Fruit fly (Drosophila melanogaster) whole organism, embryonic: ENCODE data around the gene Ca-Ma2d.
A peak's percentile ranks its signal among the peaks of the same experiment; 100 is the strongest.

Experiments
- Atf6 ChIP-seq: fragments of 200-800 bp; sonication (Bioruptor generic); IDR thresholded peaks from 2 replicates; pipeline ENCODE4 v1.3.6; 2022; ENCODE audit warnings: missing biosample characterization, missing genetic modification characterization
- Bteb2 ChIP-seq: fragments of 200-800 bp; sonication (Bioruptor generic); optimal IDR thresholded peaks from 2 replicates; lab custom pipeline; 2016; ENCODE audit warnings: missing biosample characterization, missing genetic modification characterization
- CG11085 ChIP-seq: fragments of 200-800 bp; sonication (Bioruptor generic); IDR thresholded peaks from 2 replicates; pipeline ENCODE4 v1.3.6; 2022; ENCODE audit warnings: missing biosample characterization, missing genetic modification characterization
- CG11504 ChIP-seq: fragments of 200-800 bp; sonication (Bioruptor generic); optimal IDR thresholded peaks from 3 replicates; lab custom pipeline; 2019; ENCODE audit warnings: missing biosample characterization, mild to moderate bottlenecking, missing genetic modification characterization, moderate library complexity
- CG11723 ChIP-seq: fragments of 200-800 bp; sonication (Bioruptor generic); optimal IDR thresholded peaks from 2 replicates; lab custom pipeline; 2017; ENCODE audit warnings: missing biosample characterization, mild to moderate bottlenecking, missing genetic modification characterization
- CG14667 ChIP-seq: fragments of 200-800 bp; sonication (Bioruptor generic); IDR thresholded peaks from 2 replicates; pipeline ENCODE4 v1.3.6; 2022; ENCODE audit warnings: missing biosample characterization, missing genetic modification characterization
- CG15073 ChIP-seq: fragments of 200-800 bp; sonication (Bioruptor generic); optimal IDR thresholded peaks from 2 replicates; lab custom pipeline; 2016; ENCODE audit warnings: missing biosample characterization, missing genetic modification characterization
- CG15479 ChIP-seq: fragments of 200-800 bp; sonication (Bioruptor generic); optimal IDR thresholded peaks from 3 replicates; lab custom pipeline; 2019; ENCODE audit warnings: missing biosample characterization, mild to moderate bottlenecking, missing genetic modification characterization, moderate library complexity
- CG1647 ChIP-seq: fragments of 200-800 bp; sonication (Bioruptor generic); optimal IDR thresholded peaks from 3 replicates; lab custom pipeline; 2016; ENCODE audit warnings: missing biosample characterization, missing genetic modification characterization
- CG16779 ChIP-seq: fragments of 200-800 bp; sonication (Bioruptor generic); IDR thresholded peaks from 2 replicates; pipeline ENCODE4 v1.3.6; 2022; ENCODE audit warnings: missing biosample characterization, missing genetic modification characterization
- CG16813 ChIP-seq: fragments of 200-800 bp; sonication (Bioruptor generic); IDR thresholded peaks from 3 replicates; pipeline ENCODE4 v1.3.6; 2022; ENCODE audit warnings: missing biosample characterization, missing genetic modification characterization; ENCODE audit not compliant: partially characterized antibody
- CG16815 ChIP-seq: fragments of 200-800 bp; sonication (Bioruptor generic); optimal IDR thresholded peaks from 3 replicates; lab custom pipeline; 2017; ENCODE audit warnings: missing biosample characterization, mild to moderate bottlenecking, missing genetic modification characterization
- CG18011 ChIP-seq: fragments of 200-800 bp; sonication (Bioruptor generic); optimal IDR thresholded peaks from 2 replicates; lab custom pipeline; 2017; ENCODE audit warnings: missing biosample characterization, missing genetic modification characterization, mild to moderate bottlenecking, moderate library complexity, missing genotype
- CG18262 ChIP-seq: fragments of 200-800 bp; optimal IDR thresholded peaks from 3 replicates; lab custom pipeline; 2019; ENCODE audit warnings: missing biosample characterization, mild to moderate bottlenecking, missing genetic modification characterization, moderate library complexity
- CG1832 ChIP-seq: fragments of 200-800 bp; sonication (Bioruptor generic); optimal IDR thresholded peaks from 2 replicates; lab custom pipeline; 2017; ENCODE audit warnings: missing biosample characterization, mild to moderate bottlenecking, missing genetic modification characterization, inconsistent platforms
- CG2199 ChIP-seq: fragments of 200-800 bp; sonication (Bioruptor generic); IDR thresholded peaks from 3 replicates; pipeline ENCODE4 v1.3.6; 2022; ENCODE audit warnings: missing biosample characterization, missing genetic modification characterization
- CG30020 ChIP-seq: fragments of 200-800 bp; optimal IDR thresholded peaks from 2 replicates; lab custom pipeline; 2019; ENCODE audit warnings: missing biosample characterization, mild to moderate bottlenecking, missing genetic modification characterization, moderate library complexity
- CG33213 ChIP-seq: fragments of 200-800 bp; sonication (Bioruptor generic); optimal IDR thresholded peaks from 3 replicates; lab custom pipeline; 2016; ENCODE audit warnings: missing biosample characterization, missing genetic modification characterization
- CG34422 ChIP-seq: fragments of 200-800 bp; sonication (Bioruptor generic); IDR thresholded peaks from 3 replicates; pipeline ENCODE4 v1.3.6; 2022; ENCODE audit warnings: missing biosample characterization, missing genetic modification characterization
- CG5953 ChIP-seq: fragments of 200-800 bp; sonication (Bioruptor generic); IDR thresholded peaks from 2 replicates; pipeline ENCODE4 v1.3.6; 2022; ENCODE audit warnings: missing biosample characterization, missing genetic modification characterization
- CG6272 ChIP-seq: fragments of 200-800 bp; sonication (Bioruptor generic); IDR thresholded peaks from 2 replicates; pipeline ENCODE4 v1.3.6; 2022; ENCODE audit warnings: missing biosample characterization, missing genetic modification characterization
- CG8388 ChIP-seq: fragments of 200-800 bp; sonication (Bioruptor generic); optimal IDR thresholded peaks from 2 replicates; lab custom pipeline; 2019; ENCODE audit warnings: missing biosample characterization, mild to moderate bottlenecking, missing genetic modification characterization, moderate library complexity
- CG8765 ChIP-seq: fragments of 200-800 bp; sonication (Bioruptor generic); IDR thresholded peaks from 2 replicates; pipeline ENCODE4 v1.3.6; 2022; ENCODE audit warnings: missing biosample characterization, missing genetic modification characterization
- CG8924 ChIP-seq: fragments of 200-800 bp; optimal IDR thresholded peaks from 3 replicates; lab custom pipeline; 2019; ENCODE audit warnings: missing biosample characterization, mild to moderate bottlenecking, missing genetic modification characterization, moderate library complexity
- CG8944 ChIP-seq: fragments of 200-800 bp; sonication (Bioruptor generic); optimal IDR thresholded peaks from 3 replicates; lab custom pipeline; 2016; ENCODE audit warnings: missing biosample characterization, missing genetic modification characterization
- CoRest ChIP-seq: fragments of 200-800 bp; sonication (Bioruptor generic); optimal IDR thresholded peaks from 3 replicates; lab custom pipeline; 2018; ENCODE audit warnings: missing biosample characterization, mild to moderate bottlenecking, missing genetic modification characterization, moderate library complexity
- D ChIP-seq, 2 experiments: fragments of 200-800 bp in 1 of 2; fragments of >200 bp in 1 of 2; sonication (Bioruptor generic) in 1 of 2; optimal IDR thresholded peaks; 2 replicates in 1 of 2; 3 replicates in 1 of 2; lab custom pipeline; 2017; ENCODE audit warnings: mild to moderate bottlenecking in 1 of 2, missing biosample characterization in 1 of 2, missing genetic modification characterization in 1 of 2, missing genetic modification reagents in 1 of 2
- Dref ChIP-seq: fragments of 200-800 bp; sonication (Bioruptor generic); IDR thresholded peaks from 2 replicates; pipeline ENCODE4 v1.3.6; 2022; ENCODE audit warnings: missing biosample characterization, missing genetic modification characterization
- HmgZ ChIP-seq: fragments of 200-800 bp; sonication (Bioruptor generic); optimal IDR thresholded peaks from 2 replicates; lab custom pipeline; 2018; ENCODE audit warnings: missing biosample characterization, mild to moderate bottlenecking, missing genetic modification characterization
- NFAT ChIP-seq: fragments of 200-800 bp; sonication (Bioruptor generic); IDR thresholded peaks from 2 replicates; pipeline ENCODE4 v1.3.6; 2022; ENCODE audit warnings: missing biosample characterization, missing genetic modification characterization
- NK7.1 ChIP-seq: fragments of 200-800 bp; sonication (Bioruptor generic); optimal IDR thresholded peaks from 3 replicates; lab custom pipeline; 2016; ENCODE audit warnings: missing biosample characterization, missing genetic modification characterization
- NfI ChIP-seq: fragments of 200-800 bp; sonication (Bioruptor generic); optimal IDR thresholded peaks from 3 replicates; lab custom pipeline; 2018; ENCODE audit warnings: missing biosample characterization, mild to moderate bottlenecking, missing genetic modification characterization, moderate library complexity
- PHDP ChIP-seq: fragments of 200-800 bp; sonication (Bioruptor generic); optimal IDR thresholded peaks from 3 replicates; lab custom pipeline; 2018; ENCODE audit warnings: missing biosample characterization, mild to moderate bottlenecking, missing genetic modification characterization, moderate library complexity
- Ravus ChIP-seq: fragments of 200-800 bp; sonication (Bioruptor generic); IDR thresholded peaks from 2 replicates; pipeline ENCODE4 v1.3.6; 2022; ENCODE audit warnings: missing biosample characterization, missing genetic modification characterization
- Scr ChIP-seq: fragments of 200-800 bp; sonication (Bioruptor generic); IDR thresholded peaks from 2 replicates; pipeline ENCODE4 v1.3.6; 2022; ENCODE audit warnings: missing biosample characterization, missing genetic modification characterization; ENCODE audit not compliant: partially characterized antibody
- ara ChIP-seq: fragments of 200-800 bp; sonication (Bioruptor generic); IDR thresholded peaks from 2 replicates; pipeline ENCODE4 v1.3.6; 2022; ENCODE audit warnings: missing biosample characterization, missing genetic modification characterization
- crol ChIP-seq: fragments of 200-800 bp; sonication (Bioruptor generic); IDR thresholded peaks from 2 replicates; pipeline ENCODE4 v1.3.6; 2022; ENCODE audit warnings: missing biosample characterization, missing genetic modification characterization
- dmrt11E ChIP-seq: fragments of 200-800 bp; sonication (Bioruptor generic); optimal IDR thresholded peaks from 3 replicates; lab custom pipeline; 2018; ENCODE audit warnings: missing biosample characterization, mild to moderate bottlenecking, missing genetic modification characterization, moderate library complexity
- ewg ChIP-seq: fragments of 200-800 bp; sonication (Bioruptor generic); optimal IDR thresholded peaks from 3 replicates; lab custom pipeline; 2017; ENCODE audit warnings: mild to moderate bottlenecking, missing biosample characterization, missing genetic modification reagents, missing genetic modification characterization
- hbn ChIP-seq: fragments of 200-800 bp; sonication (Bioruptor generic); IDR thresholded peaks from 2 replicates; pipeline ENCODE4 v1.3.6; 2022; ENCODE audit warnings: missing biosample characterization, missing genetic modification characterization; ENCODE audit not compliant: partially characterized antibody
- knrl ChIP-seq: fragments of 200-800 bp; sonication (Bioruptor generic); IDR thresholded peaks from 3 replicates; pipeline ENCODE4 v1.3.6; 2022; ENCODE audit warnings: missing biosample characterization, missing genetic modification characterization; ENCODE audit not compliant: partially characterized antibody
- pb ChIP-seq: fragments of 200-800 bp; sonication (Bioruptor generic); optimal IDR thresholded peaks from 3 replicates; lab custom pipeline; 2016; ENCODE audit warnings: missing biosample characterization, missing genetic modification characterization
- repo ChIP-seq: fragments of 200-800 bp; sonication (Bioruptor generic); optimal IDR thresholded peaks from 2 replicates; lab custom pipeline; 2016; ENCODE audit warnings: missing biosample characterization, missing genetic modification characterization
- sd ChIP-seq: fragments of 200-800 bp; sonication (Bioruptor generic); optimal IDR thresholded peaks from 3 replicates; lab custom pipeline; 2018; ENCODE audit warnings: missing biosample characterization, mild to moderate bottlenecking, missing genetic modification characterization, moderate library complexity
- sens ChIP-seq: fragments of 200-800 bp; sonication (Bioruptor generic); peaks from one replicate; lab custom pipeline; 2016; ENCODE audit warnings: missing biosample characterization, missing genetic modification characterization
- sob ChIP-seq: fragments of 200-800 bp; sonication (Bioruptor generic); IDR thresholded peaks from 2 replicates; pipeline ENCODE4 v1.3.6; 2022; ENCODE audit warnings: missing biosample characterization, missing genetic modification characterization
- stwl ChIP-seq: fragments of 200-800 bp; sonication (Bioruptor generic); optimal IDR thresholded peaks from 3 replicates; lab custom pipeline; 2018; ENCODE audit warnings: missing biosample characterization, mild to moderate bottlenecking, missing genetic modification characterization, moderate library complexity
- sug ChIP-seq: fragments of 200-800 bp; optimal IDR thresholded peaks from 2 replicates; lab custom pipeline; 2019; ENCODE audit warnings: missing biosample characterization, mild to moderate bottlenecking, missing genetic modification characterization, moderate library complexity
- vfl ChIP-seq: fragments of 200-800 bp; sonication (Bioruptor generic); optimal IDR thresholded peaks from 2 replicates; lab custom pipeline; 2016; ENCODE audit warnings: missing biosample characterization, missing genetic modification characterization
- wdn ChIP-seq: fragments of 200-800 bp; sonication (Bioruptor generic); IDR thresholded peaks from 2 replicates; pipeline ENCODE4 v1.3.6; 2022; ENCODE audit warnings: missing biosample characterization, missing genetic modification characterization

The Ca-Ma2d gene

dm6 chr2L:16261576-16262217 lies 30.4 kb downstream of the Ca-Ma2d start, which contains the start of the genes twe and CG4935 (continued):
- TF ChIP-seq wdn (GFP tag; lab: Robert Waterston, UW), result no peak
- TF ChIP-seq vfl (GFP tag; lab: Kevin White, UChicago), result no peak
- TF ChIP-seq hbn, result no peak
- TF ChIP-seq HmgZ, result peak; percentile 1
- TF ChIP-seq CG8924, result peak; percentile 27
- no peak for TF ChIP-seq repo
- no peak for TF ChIP-seq CG8765 (GFP tag; lab: Robert Waterston, UW)
- no peak for TF ChIP-seq NFAT (GFP tag; lab: Robert Waterston, UW)
- TF ChIP-seq NfI, result no peak
- no peak for TF ChIP-seq knrl (GFP tag; lab: Robert Waterston, UW)
- TF ChIP-seq CG8944, result no peak
- no peak for TF ChIP-seq CG18262
- TF ChIP-seq ewg (GFP tag; lab: Kevin White, UChicago), result peak; percentile 22
- TF ChIP-seq CG16815, result no peak
- TF ChIP-seq CG8388 (GFP tag; lab: Kevin White, UChicago), result peak; percentile 30
- TF ChIP-seq sug (tag; lab: Kevin White, UChicago), result no peak
- TF ChIP-seq CG11504, result no peak
- TF ChIP-seq Bteb2 (GFP tag; lab: Kevin White, UChicago), result no peak
- TF ChIP-seq CoRest (tag; lab: Kevin White, UChicago), result peak; percentile 59
- no peak for TF ChIP-seq sens
- no peak for TF ChIP-seq ara (GFP tag; lab: Robert Waterston, UW)

dm6 chr2L:16263723-16264122 lies 32.4 kb downstream of the Ca-Ma2d start:
- no peak for TF ChIP-seq CG1647
- no peak for TF ChIP-seq CG16813 (GFP tag; lab: Robert Waterston, UW)
- no peak for TF ChIP-seq CG14667 (GFP tag; lab: Robert Waterston, UW)
- no peak for TF ChIP-seq PHDP (tag; lab: Kevin White, UChicago)
- peak; percentile 32; the same call in 1 of the 2 replicates for TF ChIP-seq CG16779 (GFP tag; lab: Robert Waterston, UW)
- TF ChIP-seq ewg (GFP tag; lab: Kevin White, UChicago), result peak; percentile 19
- TF ChIP-seq CG11723 (GFP tag; lab: Kevin White, UChicago), result no peak
- no peak for TF ChIP-seq CG6272 (GFP tag; lab: Robert Waterston, UW)
- no peak for TF ChIP-seq sob
- no peak for TF ChIP-seq sd (tag; lab: Kevin White, UChicago)
- no peak for TF ChIP-seq CG33213 (GFP tag; lab: Kevin White, UChicago)
- no peak for TF ChIP-seq CG30020
- TF ChIP-seq Ravus (GFP tag; lab: Robert Waterston, UW), result no peak
- TF ChIP-seq CG34422, result no peak
- TF ChIP-seq dmrt11E (tag; lab: Kevin White, UChicago), result no peak
- TF ChIP-seq Scr (GFP tag; lab: Robert Waterston, UW), result no peak
- no peak for TF ChIP-seq CG11085 (GFP tag; lab: Robert Waterston, UW)
- peak; percentile 57; the same call in 1 of the 2 replicates for TF ChIP-seq crol (GFP tag; lab: Robert Waterston, UW)
- TF ChIP-seq CG2199 (GFP tag; lab: Robert Waterston, UW), result 0 out of 3 replicates have a peak, but pooled peaks have one; percentile 72
- no peak for TF ChIP-seq NK7.1
- TF ChIP-seq D (optimal IDR thresholded peaks at IDR 0.05; lab: Kevin White, UChicago), result peak; percentile 4
- TF ChIP-seq D (GFP tag; optimal IDR thresholded peaks at IDR 0.05; lab: Kevin White, UChicago), result no peak
- peak; percentile 15 for TF ChIP-seq CG1832 (GFP tag; lab: Kevin White, UChicago)
- peak; percentile 36 for TF ChIP-seq stwl (tag; lab: Kevin White, UChicago)
- no peak for TF ChIP-seq Atf6
- TF ChIP-seq Dref (GFP tag; lab: Robert Waterston, UW), result no peak
- peak; percentile 14; the same call in 1 of the 3 replicates for TF ChIP-seq knrl (GFP tag; lab: Robert Waterston, UW)
- TF ChIP-seq CG15479, result peak; percentile 11
- no peak for TF ChIP-seq pb (GFP tag; lab: Kevin White, UChicago)
- peak; percentile 86 for TF ChIP-seq CG15073 (GFP tag; lab: Kevin White, UChicago)
- peak; percentile 94 for TF ChIP-seq CG18011 (GFP tag; lab: Kevin White, UChicago)
- 0 out of 2 replicates have a peak, but pooled peaks have one; percentile 36 for TF ChIP-seq CG5953
